Worm (Caenorhabditis elegans) whole organism, L4/young adult: Measurements from ENCODE around the gene nhr-59.

ENCODE experiments used
- W03F9.2 ChIP-seq: fragments of 150-350 bp; optimal IDR thresholded peaks from 2 replicates; lab custom pipeline; 2014; ENCODE audit warnings: missing biosample characterization, missing genetic modification characterization
- dao-5 ChIP-seq: sonication (generic microtip); optimal IDR thresholded peaks from 2 replicates; lab custom pipeline; 2016; ENCODE audit warnings: missing genotype, missing genetic modification characterization, moderate library complexity, missing compliant biosample characterization
- him-1 ChIP-seq: sonication (generic microtip); optimal IDR thresholded peaks from 2 replicates; lab custom pipeline; 2016; ENCODE audit warnings: missing genotype, missing genetic modification reagents, missing genetic modification characterization, missing compliant biosample characterization

nhr-59 gene

DNA sequence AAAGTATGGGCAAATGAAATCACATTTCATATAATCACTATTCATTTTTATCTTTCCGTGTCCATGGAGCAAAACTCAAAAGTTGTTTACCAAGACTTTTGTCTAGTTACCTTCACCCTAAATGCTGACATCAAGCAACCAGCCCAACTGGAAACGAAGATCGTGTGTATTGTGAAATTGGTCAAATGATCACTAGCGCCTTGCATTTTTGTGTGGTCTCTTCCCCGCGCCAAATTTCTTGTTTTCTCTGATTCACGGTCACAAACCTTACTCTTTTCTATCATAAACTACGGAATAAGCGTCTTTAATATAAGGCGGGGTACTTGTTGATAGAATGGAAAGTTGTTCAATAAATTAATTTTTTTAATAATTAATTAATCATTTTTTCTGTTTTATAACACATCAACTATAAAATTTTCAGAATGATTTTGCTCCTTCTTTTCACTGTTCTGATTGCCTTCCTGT lies 27.9 kb downstream of the nhr-59 start, which contains the start of gene cyp-33C7:
Gene cyp-33C7, plus strand, starts transcription at position 415 of the 465 bp plus-strand sequence.
- no peak for TF ChIP-seq him-1 (tag; lab: Kevin White, UChicago)
- TF ChIP-seq dao-5 (tag; lab: Kevin White, UChicago) = no peak
- TF ChIP-seq W03F9.2 (tag; lab: Kevin White, UChicago) = no peak

DNA sequence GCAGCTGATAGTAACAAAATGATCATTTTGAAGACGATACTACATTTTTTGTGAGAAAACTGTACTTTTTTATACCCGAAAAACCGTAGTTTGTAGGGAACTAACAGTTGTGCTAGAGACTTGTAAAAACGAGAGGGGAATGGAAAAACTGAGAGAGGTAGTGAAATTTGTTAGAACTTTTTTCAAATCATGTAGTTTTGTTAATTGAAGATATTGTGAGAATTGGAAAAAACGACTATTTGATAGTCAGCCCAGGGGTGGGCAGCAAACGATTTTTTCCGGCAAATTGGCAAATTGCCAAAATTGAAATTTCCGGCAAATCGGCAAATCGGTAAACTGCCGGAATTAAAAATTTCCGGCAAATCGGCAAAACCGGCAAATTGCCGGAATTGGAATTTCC lies 28.8 kb downstream of the nhr-59 start, which contains the start of gene cyp-33C6:
Gene cyp-33C6, minus strand, starts transcription at position 101 of the 400 bp plus-strand sequence.
- TF ChIP-seq W03F9.2 (tag; lab: Kevin White, UChicago) (no peak), dao-5 (tag; lab: Kevin White, UChicago) (no peak), him-1 (tag; lab: Kevin White, UChicago) (no peak)

DNA sequence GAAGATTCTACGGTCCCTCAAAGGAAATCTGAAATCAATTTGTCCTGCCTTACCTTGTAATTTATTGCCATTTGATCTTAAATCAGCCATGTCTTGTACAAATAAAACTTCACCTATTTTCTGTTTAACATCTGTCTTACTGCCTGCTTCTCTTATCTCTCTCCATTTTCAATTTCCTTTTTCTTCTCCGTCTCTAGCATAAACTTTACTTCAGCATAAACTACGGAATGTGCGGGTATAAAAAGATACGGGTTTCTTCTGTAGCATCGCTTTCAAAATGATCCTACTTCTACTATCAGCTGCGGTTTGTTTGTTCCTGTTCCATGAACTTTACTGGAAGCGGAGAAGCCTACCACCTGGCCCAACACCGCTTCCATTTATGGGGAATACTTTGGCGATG lies 33.3 kb downstream of the nhr-59 start, which contains the start of gene cyp-33C5:
Gene cyp-33C5, plus strand, starts transcription at position 254 of the 400 bp plus-strand sequence.
- TF ChIP-seq W03F9.2 (tag; lab: Kevin White, UChicago) = no peak

ce11 chrV:2242630-2243029 lies 35.4 kb downstream of the nhr-59 start, which contains the start of gene cyp-33C3:
TSS of gene cyp-33C3 (plus strand) at chrV:2242778.
- TF ChIP-seq him-1 (tag; lab: Kevin White, UChicago) = no peak
- no peak for TF ChIP-seq dao-5 (tag; lab: Kevin White, UChicago)

ce11 chrV:2238012-2238411 lies 40.1 kb downstream of the nhr-59 start:
- no peak for TF ChIP-seq dao-5 (tag; lab: Kevin White, UChicago)
- no peak for TF ChIP-seq W03F9.2 (tag; lab: Kevin White, UChicago)
- no peak for TF ChIP-seq him-1 (tag; lab: Kevin White, UChicago)

- TF ChIP-seq W03F9.2 (tag; lab: Kevin White, UChicago) = no peak
- TF ChIP-seq him-1 (tag; lab: Kevin White, UChicago) = no peak
- no peak for TF ChIP-seq dao-5 (tag; lab: Kevin White, UChicago)
Measured at ce11 chrV:2235848-2236247, 42.2 kb downstream of the nhr-59 start, which contains the start of gene cyp-33C4. TSS of gene cyp-33C4 (plus strand) at chrV:2236140.

DNA sequence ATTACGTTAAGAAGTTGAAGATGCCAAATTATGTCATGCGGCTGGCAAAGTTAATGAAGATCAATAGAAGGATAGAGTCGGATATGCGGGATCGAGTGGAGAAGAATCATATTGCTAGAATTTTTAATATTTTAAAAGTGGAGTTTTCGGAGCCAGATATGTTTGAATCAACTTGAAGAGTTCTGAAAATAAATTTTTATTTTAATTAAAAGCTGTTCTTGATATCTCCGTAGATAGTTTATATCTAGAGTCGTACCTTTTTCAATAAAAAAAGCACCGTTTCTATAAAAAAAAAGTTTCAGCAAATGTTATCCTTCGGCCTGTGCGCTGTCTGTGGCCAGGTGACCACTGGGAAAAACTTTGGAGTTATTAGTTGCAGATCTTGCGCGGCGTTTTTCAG lies 44.9 kb downstream of the nhr-59 start, which contains the start of gene nhr-96:
Gene nhr-96, plus strand, starts transcription at position 301 of the 400 bp plus-strand sequence.
- no peak for TF ChIP-seq W03F9.2 (tag; lab: Kevin White, UChicago)
- TF ChIP-seq him-1 (tag; lab: Kevin White, UChicago) = no peak
- no peak for TF ChIP-seq dao-5 (tag; lab: Kevin White, UChicago)

DNA sequence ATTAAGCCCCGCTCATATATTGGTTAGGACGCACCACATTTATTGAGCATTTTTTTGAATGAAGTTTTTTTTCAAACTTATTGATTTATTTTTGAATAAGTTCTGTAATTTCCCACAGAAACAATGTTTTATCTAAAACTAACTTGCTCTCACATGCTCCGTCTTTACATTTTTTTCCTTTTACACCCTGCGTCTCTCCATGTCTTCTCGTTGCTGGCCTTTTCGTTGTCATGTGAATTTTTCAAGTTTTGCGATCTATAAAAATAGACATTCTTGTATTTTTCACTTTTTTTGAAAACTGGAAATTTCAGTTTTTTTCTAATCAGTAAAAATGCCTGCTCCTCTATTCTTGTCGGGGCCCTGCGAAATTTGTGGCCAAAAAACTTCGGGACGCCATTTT lies 47.2 kb downstream of the nhr-59 start, which contains the start of gene nhr-134:
Gene nhr-134, plus strand, starts transcription at position 312 of the 400 bp plus-strand sequence.
- TF ChIP-seq W03F9.2 (tag; lab: Kevin White, UChicago) (no peak), him-1 (tag; lab: Kevin White, UChicago) (no peak), dao-5 (tag; lab: Kevin White, UChicago) (no peak)

- no peak for TF ChIP-seq W03F9.2 (tag; lab: Kevin White, UChicago)
- TF ChIP-seq dao-5 (tag; lab: Kevin White, UChicago) = no peak
- TF ChIP-seq him-1 (tag; lab: Kevin White, UChicago) = no peak
Measured at ce11 chrV:2228781-2229180, 49.3 kb downstream of the nhr-59 start, which contains the start of gene nhr-126. TSS of gene nhr-126 (plus strand) at chrV:2229081.

ce11 chrV:2226903-2227302 lies 51.2 kb downstream of the nhr-59 start, which contains the start of gene nhr-18:
TSS of gene nhr-18 (plus strand) at chrV:2227203.
- TF ChIP-seq W03F9.2 (tag; lab: Kevin White, UChicago) = no peak
- no peak for TF ChIP-seq dao-5 (tag; lab: Kevin White, UChicago)
- TF ChIP-seq him-1 (tag; lab: Kevin White, UChicago) = no peak
